Worm (Caenorhabditis elegans): ENCODE data around the gene C10C6.7.

C10C6.7 gene

DNA sequence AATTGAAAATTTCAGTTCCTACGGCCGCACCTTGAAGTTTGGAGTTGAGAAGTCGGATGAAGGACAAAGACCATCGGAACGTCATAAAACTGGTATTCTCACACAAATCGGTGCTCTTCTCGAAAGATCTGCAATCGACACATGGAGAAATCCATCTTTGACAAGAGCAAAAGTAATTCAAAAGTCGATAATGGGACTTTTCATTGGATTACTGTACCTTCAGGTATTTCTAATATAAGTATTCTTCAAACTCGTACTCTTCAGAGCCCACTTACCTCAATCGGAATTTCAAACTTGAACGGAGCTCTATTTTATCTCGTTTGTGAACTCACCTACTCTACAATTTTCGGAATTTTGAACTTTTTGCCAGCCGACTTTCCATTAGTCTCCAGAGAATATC is 4.7 kb upstream of the C10C6.7 start (continued):
- TF ChIP-seq dox-1 (GFP tag; IDR thresholded peaks at IDR 0.05): no peak
- TF ChIP-seq lsy-27 (tag; optimal IDR thresholded peaks at IDR 0.05; ENCODE audit: borderline replicate concordance, insufficient read depth): no peak
- TF ChIP-seq C17E4.6 (GFP tag; IDR thresholded peaks at IDR 0.05): no peak
- TF ChIP-seq K11D2.4 (GFP tag; IDR thresholded peaks at IDR 0.05): no peak
- no peak for TF ChIP-seq ama-1 (optimal IDR thresholded peaks at IDR 0.05)
- TF ChIP-seq ama-1 (GFP tag; optimal IDR thresholded peaks at IDR 0.05): no peak

DNA sequence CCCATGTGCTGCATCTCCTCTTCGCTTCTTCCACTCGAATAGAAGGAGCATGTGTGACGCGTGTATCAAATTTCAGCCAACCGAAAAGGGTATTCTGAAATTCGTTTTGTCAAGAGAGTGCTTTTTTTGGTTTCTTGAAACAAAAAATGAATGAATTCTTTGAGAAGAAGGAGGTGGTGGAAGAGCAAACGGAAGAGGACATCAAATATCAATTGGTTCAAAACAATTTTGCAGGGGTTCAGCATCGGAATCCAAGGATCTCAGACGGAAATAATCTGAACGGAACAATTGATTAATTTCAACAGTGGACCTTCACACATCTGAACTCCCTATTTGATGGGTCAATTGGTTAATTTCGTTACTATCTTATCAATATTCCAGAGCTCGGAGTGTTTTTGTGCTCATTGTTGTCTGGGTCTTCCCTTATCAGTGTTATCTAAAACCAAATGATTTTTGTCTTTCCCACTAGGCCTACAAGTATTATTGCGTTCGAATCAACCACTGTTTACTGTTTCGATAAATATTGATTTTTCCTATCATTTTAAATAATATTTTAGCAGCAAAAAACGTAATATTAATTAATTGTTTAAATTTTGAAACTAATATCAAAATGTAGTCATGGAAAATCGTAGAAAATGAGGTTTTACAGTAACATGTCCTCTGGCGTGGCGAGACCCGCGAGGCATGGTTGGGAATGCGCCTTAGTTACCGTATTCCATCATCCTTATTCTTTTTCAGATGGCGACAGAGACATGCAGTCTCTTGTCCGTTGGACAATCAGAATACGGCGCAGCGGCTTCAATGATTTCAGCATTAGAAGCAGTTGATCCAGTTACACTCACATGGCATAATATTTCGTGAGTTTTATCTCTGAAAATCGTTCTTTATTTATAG is 2.6 kb upstream of the C10C6.7 start, which contains the start of the genes C10C6.13 and wht-2:
Gene C10C6.13, minus strand, starts transcription at position 51 of the 894 bp plus-strand sequence.
Gene wht-2, plus strand, starts transcription at position 739 of the 894 bp plus-strand sequence.
- TF ChIP-seq xnd-1 (tag; optimal IDR thresholded peaks at IDR 0.05): peak; percentile 71
- no peak for TF ChIP-seq nfya-1 (tag; optimal IDR thresholded peaks at IDR 0.05; ENCODE audit: borderline replicate concordance, insufficient read depth)
- peak; percentile 71 for TF ChIP-seq madf-6 (GFP tag; IDR thresholded peaks at IDR 0.05)
- TF ChIP-seq lin-26 (GFP tag; IDR thresholded peaks at IDR 0.05): no peak
- TF ChIP-seq athp-1 (tag; optimal IDR thresholded peaks at IDR 0.05): no peak
- TF ChIP-seq F33H1.4 (GFP tag; IDR thresholded peaks at IDR 0.05): peak; percentile 80
- TF ChIP-seq nhr-80 (tag; optimal IDR thresholded peaks at IDR 0.05): peak; percentile 29
- TF ChIP-seq let-526 (GFP tag; IDR thresholded peaks at IDR 0.05): no peak
- TF ChIP-seq lsl-1 (GFP tag; optimal IDR thresholded peaks at IDR 0.05): peak; percentile 86
- TF ChIP-seq snpc-1.3 (tag; optimal IDR thresholded peaks at IDR 0.05; ENCODE audit: insufficient read depth): no peak
- no peak for TF ChIP-seq lir-1 (GFP tag; conservative IDR thresholded peaks at IDR 0.05)
- no peak for TF ChIP-seq ceh-100 (GFP tag; IDR thresholded peaks at IDR 0.05)
- TF ChIP-seq mxl-1 (tag; optimal IDR thresholded peaks at IDR 0.05): no peak
- TF ChIP-seq atf-7 (tag; optimal IDR thresholded peaks at IDR 0.05): no peak
- no peak for TF ChIP-seq madf-10 (tag; optimal IDR thresholded peaks at IDR 0.05)

DNA sequence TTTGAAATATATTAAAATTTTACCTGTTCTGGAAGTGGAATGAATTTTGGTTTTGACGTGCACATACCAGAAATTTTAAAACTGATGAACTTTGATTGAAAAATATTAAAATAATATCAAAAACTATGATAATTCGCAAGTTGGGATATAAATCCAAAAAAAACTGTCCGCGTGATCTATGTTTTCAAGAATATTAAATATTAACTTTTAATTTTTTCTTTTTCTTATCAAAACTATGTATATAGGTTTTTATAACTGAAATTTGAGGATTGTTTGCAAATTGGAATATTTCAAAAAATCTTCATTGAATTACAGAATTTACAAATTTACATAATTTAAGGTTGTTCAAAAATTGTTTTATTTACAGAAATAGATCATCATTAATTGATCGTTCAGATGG is 2.2 kb downstream of the C10C6.7 start, which contains the start of gene C10C6.3:
Gene C10C6.3, minus strand, starts transcription at position 101 of the 400 bp plus-strand sequence.
- TF ChIP-seq let-526 (GFP tag; IDR thresholded peaks at IDR 0.05) (no peak), ceh-40 (GFP tag; IDR thresholded peaks at IDR 0.05) (no peak), sea-2 (GFP tag; IDR thresholded peaks at IDR 0.05) (no peak)

DNA sequence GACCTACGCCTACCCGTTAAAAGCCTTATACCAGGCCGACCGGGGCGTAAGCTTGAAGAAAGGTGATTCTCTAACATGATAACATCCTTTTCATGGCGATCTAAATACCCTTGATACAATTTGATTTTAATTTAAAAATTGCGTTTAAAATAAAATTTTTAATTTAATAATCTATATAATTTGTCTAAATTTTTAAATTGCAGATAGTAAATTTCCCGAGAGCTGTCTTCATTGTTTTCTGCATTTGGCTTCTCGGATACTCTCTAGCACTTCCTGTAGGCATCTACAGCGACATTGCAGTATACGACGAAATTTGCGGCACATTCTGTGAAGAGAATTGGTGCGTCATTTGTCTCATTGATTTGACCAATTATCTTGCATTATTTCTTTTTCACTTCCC is 6.0 kb downstream of the C10C6.7 start:
- TF ChIP-seq egl-44 (GFP tag; IDR thresholded peaks at IDR 0.05) (no peak), rcor-1 (GFP tag; IDR thresholded peaks at IDR 0.05) (no peak), ceh-58 (GFP tag; IDR thresholded peaks at IDR 0.05) (no peak), gei-17 (GFP tag; optimal IDR thresholded peaks at IDR 0.05) (no peak), hlh-12 (tag; optimal IDR thresholded peaks at IDR 0.05) (no peak), akir-1 (GFP tag; optimal IDR thresholded peaks at IDR 0.05) (no peak), nhr-27 (tag; optimal IDR thresholded peaks at IDR 0.05) (no peak), somi-1 (GFP tag; optimal IDR thresholded peaks at IDR 0.05) (no peak), ceh-79 (tag; optimal IDR thresholded peaks at IDR 0.05) (no peak)

DNA sequence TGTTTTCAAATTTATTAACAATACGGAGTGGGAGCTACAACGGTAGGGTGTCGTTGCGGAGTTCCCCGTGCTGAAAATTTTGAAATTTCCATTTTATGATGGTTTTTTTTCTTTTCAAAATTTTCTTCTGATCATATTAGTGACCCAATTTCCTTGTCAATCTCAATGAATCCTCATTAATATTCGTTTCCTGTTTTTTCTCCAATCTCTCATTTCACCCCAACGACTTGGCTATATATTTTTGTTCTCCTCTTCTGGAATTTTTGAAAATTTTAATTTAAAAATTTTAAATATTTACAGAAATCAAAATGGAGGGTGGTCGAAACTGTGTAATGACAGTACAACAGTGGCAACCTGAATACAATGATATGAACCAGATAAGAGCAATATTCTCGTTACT is 7.6 kb downstream of the C10C6.7 start, which contains the start of gene npr-3:
Gene npr-3, plus strand, starts transcription at position 301 of the 400 bp plus-strand sequence.
- TF ChIP-seq aptf-2 (GFP tag; conservative IDR thresholded peaks at IDR 0.05) (no peak), lin-40 (tag; optimal IDR thresholded peaks at IDR 0.05) (no peak), pbrm-1 (GFP tag; IDR thresholded peaks at IDR 0.05) (no peak), attf-6 (GFP tag; IDR thresholded peaks at IDR 0.05) (no peak), atf-7 (tag; optimal IDR thresholded peaks at IDR 0.05) (no peak), nfya-2 (GFP tag; IDR thresholded peaks at IDR 0.05) (no peak), ztf-26 (tag; optimal IDR thresholded peaks at IDR 0.05) (no peak), rcor-1 (GFP tag; IDR thresholded peaks at IDR 0.05) (no peak)

All from whole organism, young adult.